Worm (Caenorhabditis elegans) whole organism, L1 larva: ENCODE measurements around the gene col-43.
A peak's percentile ranks its signal among the peaks of the same experiment; 100 is the strongest.

Experiments
- C04F5.9 ChIP-seq: sonication (generic microtip); optimal IDR thresholded peaks from 2 replicates; lab custom pipeline; 2016; ENCODE audit warnings: missing genetic modification characterization, missing compliant biosample characterization
- C16A3.4 ChIP-seq: fragments of 150-350 bp; optimal IDR thresholded peaks from 2 replicates; lab custom pipeline; 2014; ENCODE audit warnings: missing biosample characterization, missing genetic modification characterization
- aha-1 ChIP-seq: fragments of 150-350 bp; optimal IDR thresholded peaks from 2 replicates; lab custom pipeline; 2014; ENCODE audit warnings: missing biosample characterization, missing genetic modification characterization
- ama-1 ChIP-seq: fragments of 150-350 bp; optimal IDR thresholded peaks from 2 replicates; lab custom pipeline; 2014
- blmp-1 ChIP-seq: fragments of 150-350 bp; optimal IDR thresholded peaks from 2 replicates; lab custom pipeline; 2014; ENCODE audit warnings: missing biosample characterization, missing genetic modification characterization
- ceh-63 ChIP-seq: fragments of 200-800 bp; sonication (Bioruptor generic); optimal IDR thresholded peaks from 2 replicates; lab custom pipeline; 2018; ENCODE audit warnings: mild to moderate bottlenecking, missing genetic modification characterization, missing compliant biosample characterization
- ceh-8 ChIP-seq: fragments of 200-800 bp; sonication (Bioruptor generic); optimal IDR thresholded peaks from 2 replicates; lab custom pipeline; 2018; ENCODE audit warnings: mild to moderate bottlenecking, missing genetic modification characterization, moderate library complexity, missing compliant biosample characterization
- ceh-82 ChIP-seq, 3 experiments: fragments of 150-350 bp in 1 of 3; sonication (generic microtip) in 2 of 3; optimal IDR thresholded peaks; 2 replicates each; lab custom pipeline; 2014 to 2017; ENCODE audit warnings: missing biosample characterization in 3 of 3, missing genetic modification characterization in 3 of 3
- efl-1 ChIP-seq, 4 experiments: fragments of 150-350 bp; optimal IDR thresholded peaks in 3 of 4; peaks in 1 of 4; 1 replicate in 1 of 4; 2 replicates in 3 of 4; lab custom pipeline; 2014; ENCODE audit warnings: missing biosample characterization in 2 of 4, missing genetic modification characterization in 2 of 4, missing genetic modification reagents in 2 of 4
- egl-13 ChIP-seq: sonication (generic microtip); optimal IDR thresholded peaks from 2 replicates; lab custom pipeline; 2016; ENCODE audit warnings: missing genotype, missing genetic modification reagents, missing genetic modification characterization, missing compliant biosample characterization
- egl-27 ChIP-seq, 2 experiments: fragments of 150-350 bp in 1 of 2; sonication (generic microtip); optimal IDR thresholded peaks; 3 replicates each; lab custom pipeline; 2017 to 2018; ENCODE audit warnings: missing biosample characterization in 2 of 2, missing genetic modification characterization in 2 of 2, missing genetic modification reagents in 2 of 2
- elt-2 ChIP-seq: sonication (generic microtip); optimal IDR thresholded peaks from 2 replicates; lab custom pipeline; 2016; ENCODE audit warnings: missing genetic modification characterization, mild to moderate bottlenecking, inconsistent platforms, missing compliant biosample characterization, missing genetic modification reagents
- elt-3 ChIP-seq, 6 experiments: fragments of 150-350 bp in 1 of 6; sonication (generic microtip); optimal IDR thresholded peaks; 2 replicates each; lab custom pipeline; 2017 to 2018; ENCODE audit warnings: missing biosample characterization in 6 of 6, missing genetic modification characterization in 6 of 6, inconsistent platforms in 1 of 6
- fkh-10 ChIP-seq: sonication (generic microtip); optimal IDR thresholded peaks from 2 replicates; lab custom pipeline; 2017; ENCODE audit warnings: missing biosample characterization, missing genetic modification reagents, missing genetic modification characterization
- fkh-4 ChIP-seq: sonication (generic microtip); optimal IDR thresholded peaks from 2 replicates; lab custom pipeline; 2016; ENCODE audit warnings: missing compliant biosample characterization, missing genetic modification characterization, borderline replicate concordance
- fkh-8 ChIP-seq: sonication (generic microtip); optimal IDR thresholded peaks from 2 replicates; lab custom pipeline; 2016; ENCODE audit warnings: mild to moderate bottlenecking, missing genetic modification characterization, missing compliant biosample characterization
- grh-1 ChIP-seq: fragments of 200-800 bp; sonication (Bioruptor generic); IDR thresholded peaks from 2 replicates; pipeline ENCODE4 v1.3.6; 2022; ENCODE audit warnings: missing genetic modification reagents, missing genetic modification characterization, missing compliant biosample characterization
- hpl-2 ChIP-seq: fragments of 150-350 bp; optimal IDR thresholded peaks from 2 replicates; lab custom pipeline; 2014; ENCODE audit warnings: missing biosample characterization, missing genetic modification reagents, missing genetic modification characterization
- irx-1 ChIP-seq: sonication (generic microtip); optimal IDR thresholded peaks from 2 replicates; lab custom pipeline; 2016; ENCODE audit warnings: missing genetic modification characterization, missing compliant biosample characterization
- isw-1 ChIP-seq: fragments of 200-800 bp; sonication (Bioruptor generic); IDR thresholded peaks from 2 replicates; pipeline ENCODE4 v1.3.6; 2022; ENCODE audit warnings: missing genetic modification characterization, missing compliant biosample characterization
- lin-13 ChIP-seq: fragments of 150-350 bp; optimal IDR thresholded peaks from 2 replicates; lab custom pipeline; 2014; ENCODE audit warnings: missing biosample characterization, missing genetic modification reagents, missing genetic modification characterization
- lin-14 ChIP-seq: fragments of 200-800 bp; sonication (Bioruptor generic); optimal IDR thresholded peaks from 2 replicates; lab custom pipeline; 2018; ENCODE audit warnings: mild to moderate bottlenecking, missing genetic modification characterization, moderate library complexity, missing compliant biosample characterization
- lin-35 ChIP-seq, 2 experiments: fragments of 150-350 bp; optimal IDR thresholded peaks; 2 replicates each; lab custom pipeline; 2014; ENCODE audit warnings: missing biosample characterization in 2 of 2, missing genetic modification characterization in 2 of 2, missing genetic modification reagents in 2 of 2
- mab-9 ChIP-seq: fragments of 200-800 bp; sonication (Bioruptor generic); IDR thresholded peaks from 2 replicates; pipeline ENCODE4 v1.3.6; 2022; ENCODE audit warnings: missing genetic modification reagents, missing genetic modification characterization, missing compliant biosample characterization
- mef-2 ChIP-seq: fragments of 150-350 bp; optimal IDR thresholded peaks from 2 replicates; lab custom pipeline; 2014; ENCODE audit warnings: missing biosample characterization, missing genetic modification characterization
- nhr-12 ChIP-seq: sonication (generic microtip); optimal IDR thresholded peaks from 2 replicates; lab custom pipeline; 2017; ENCODE audit warnings: missing biosample characterization, missing genetic modification characterization
- nhr-19 ChIP-seq: fragments of 200-800 bp; sonication (Bioruptor generic); conservative IDR thresholded peaks from 2 replicates; pipeline ENCODE4 v1.3.6; 2022; ENCODE audit warnings: missing genetic modification characterization, missing compliant biosample characterization
- nhr-20 ChIP-seq: sonication (generic microtip); optimal IDR thresholded peaks from 2 replicates; lab custom pipeline; 2016; ENCODE audit warnings: mild to moderate bottlenecking, missing genetic modification characterization, missing compliant biosample characterization
- nhr-237 ChIP-seq: fragments of 150-350 bp; optimal IDR thresholded peaks from 2 replicates; lab custom pipeline; 2014; ENCODE audit warnings: missing biosample characterization, missing genetic modification characterization
- nhr-28 ChIP-seq: fragments of 150-350 bp; optimal IDR thresholded peaks from 2 replicates; lab custom pipeline; 2014; ENCODE audit warnings: missing biosample characterization, missing genetic modification characterization
- nhr-47 ChIP-seq: sonication (generic microtip); optimal IDR thresholded peaks from 2 replicates; lab custom pipeline; 2016; ENCODE audit warnings: mild to moderate bottlenecking, missing genetic modification characterization, moderate library complexity, missing compliant biosample characterization
- nhr-71 ChIP-seq: sonication (generic microtip); optimal IDR thresholded peaks from 2 replicates; lab custom pipeline; 2016; ENCODE audit warnings: mild to moderate bottlenecking, missing genetic modification characterization, moderate library complexity, missing compliant biosample characterization
- nhr-84 ChIP-seq: sonication (generic microtip); optimal IDR thresholded peaks from 2 replicates; lab custom pipeline; 2017; ENCODE audit warnings: missing biosample characterization, missing genetic modification characterization
- nhr-85 ChIP-seq: sonication (generic microtip); peaks from one replicate; lab custom pipeline; 2016; ENCODE audit warnings: missing genetic modification characterization, inconsistent platforms, missing compliant biosample characterization
- nhr-90 ChIP-seq: sonication (generic microtip); optimal IDR thresholded peaks from 2 replicates; lab custom pipeline; 2016; ENCODE audit warnings: mild to moderate bottlenecking, missing genetic modification characterization, missing compliant biosample characterization; ENCODE audit not compliant: poor library complexity
- pqm-1 ChIP-seq: sonication (generic microtip); optimal IDR thresholded peaks from 3 replicates; lab custom pipeline; 2017; ENCODE audit warnings: missing biosample characterization, missing genetic modification characterization
- rnt-1 ChIP-seq: sonication (generic microtip); optimal IDR thresholded peaks from 2 replicates; lab custom pipeline; 2016; ENCODE audit warnings: mild to moderate bottlenecking, missing genetic modification characterization, moderate library complexity, missing compliant biosample characterization
- snpc-4 ChIP-seq: fragments of 150-350 bp; optimal IDR thresholded peaks from 2 replicates; lab custom pipeline; 2014; ENCODE audit warnings: missing biosample characterization, missing genetic modification characterization
- snu-23 ChIP-seq: sonication (generic microtip); optimal IDR thresholded peaks from 2 replicates; lab custom pipeline; 2016; ENCODE audit warnings: missing genetic modification characterization, missing compliant biosample characterization
- sptf-1 ChIP-seq: fragments of 150-350 bp; optimal IDR thresholded peaks from 2 replicates; lab custom pipeline; 2014; ENCODE audit warnings: missing biosample characterization, missing genetic modification characterization
- tbx-2 ChIP-seq: sonication (generic microtip); optimal IDR thresholded peaks from 2 replicates; lab custom pipeline; 2016; ENCODE audit warnings: missing genetic modification characterization, missing compliant biosample characterization
- tlp-1 ChIP-seq: fragments of 150-350 bp; optimal IDR thresholded peaks from 2 replicates; lab custom pipeline; 2014; ENCODE audit warnings: missing biosample characterization, missing genetic modification characterization
- unc-30 ChIP-seq: sonication (generic microtip); optimal IDR thresholded peaks from 2 replicates; lab custom pipeline; 2017; ENCODE audit warnings: missing biosample characterization, missing genetic modification characterization
- unc-62 ChIP-seq: fragments of 150-350 bp; optimal IDR thresholded peaks from 2 replicates; lab custom pipeline; 2014; ENCODE audit warnings: missing biosample characterization, missing genetic modification reagents, missing genetic modification characterization
- unc-86 ChIP-seq: sonication (generic microtip); optimal IDR thresholded peaks from 2 replicates; lab custom pipeline; 2016; ENCODE audit warnings: missing genetic modification characterization, missing compliant biosample characterization
- unc-98 ChIP-seq: fragments of 200-800 bp; sonication (Bioruptor generic); IDR thresholded peaks from 2 replicates; pipeline ENCODE4 v1.3.6; 2022; ENCODE audit warnings: missing genetic modification characterization, missing compliant biosample characterization
- vab-15 ChIP-seq: sonication (generic microtip); optimal IDR thresholded peaks from 2 replicates; lab custom pipeline; 2017; ENCODE audit warnings: missing genotype, mild to moderate bottlenecking, missing genetic modification characterization, missing compliant biosample characterization
- xbp-1 ChIP-seq: sonication (generic microtip); optimal IDR thresholded peaks from 2 replicates; lab custom pipeline; 2016; ENCODE audit warnings: missing genetic modification characterization, missing compliant biosample characterization
- ztf-11 ChIP-seq, 2 experiments: sonication (generic microtip); optimal IDR thresholded peaks; 2 replicates each; lab custom pipeline; 2016 to 2017; ENCODE audit warnings: missing genetic modification characterization in 2 of 2, missing biosample characterization in 1 of 2, missing compliant biosample characterization in 1 of 2

Gene col-43

DNA sequence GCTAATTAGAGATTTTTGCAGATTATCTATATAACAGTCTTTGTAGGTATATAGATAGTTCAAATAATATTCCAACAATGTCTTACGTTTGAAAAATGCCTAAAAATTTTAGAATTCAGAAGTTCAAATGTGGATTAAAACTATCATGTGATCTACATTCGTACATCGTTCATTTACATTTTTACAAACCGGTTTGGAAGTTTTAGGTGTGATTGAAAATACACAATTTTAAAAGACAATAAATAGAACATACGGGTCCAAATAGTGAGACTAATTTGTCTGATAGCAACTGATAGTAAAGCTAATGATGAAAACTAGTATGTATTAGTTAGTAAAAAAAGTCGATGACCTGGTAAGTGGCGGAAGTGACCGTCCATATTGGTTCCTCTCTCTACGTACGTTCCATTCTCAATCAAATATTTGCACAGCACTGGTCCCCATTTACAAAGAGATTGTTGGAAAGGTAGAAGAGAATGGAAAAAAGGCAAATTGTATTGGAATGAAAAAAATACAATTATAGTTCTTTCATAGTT is 9.3 kb downstream of the col-43 start:
- TF ChIP-seq grh-1 (GFP tag; lab: Robert Waterston, UW) (peak; percentile 60), unc-62 (GFP tag; lab: Kevin White, UChicago) (no peak), tlp-1 (no peak), nhr-237 (no peak), nhr-20 (tag; lab: Kevin White, UChicago) (peak; percentile 2), C04F5.9 (no peak), ama-1 (lab: Kevin White, UChicago) (no peak), lin-14 (peak; percentile 36), lin-35 (GFP tag; optimal IDR thresholded peaks at IDR 0.05; lab: Kevin White, UChicago) (peak in 1 of 2 experiments; percentile 12), nhr-85 (tag; lab: Kevin White, UChicago) (peak; percentile 81), efl-1 (optimal IDR thresholded peaks at IDR 0.05; lab: Kevin White, UChicago) (no peak), efl-1 (GFP tag; optimal IDR thresholded peaks at IDR 0.05 in 1 of 2; lab: Kevin White, UChicago) (peak in 1 of 2 experiments; percentile 90)

DNA sequence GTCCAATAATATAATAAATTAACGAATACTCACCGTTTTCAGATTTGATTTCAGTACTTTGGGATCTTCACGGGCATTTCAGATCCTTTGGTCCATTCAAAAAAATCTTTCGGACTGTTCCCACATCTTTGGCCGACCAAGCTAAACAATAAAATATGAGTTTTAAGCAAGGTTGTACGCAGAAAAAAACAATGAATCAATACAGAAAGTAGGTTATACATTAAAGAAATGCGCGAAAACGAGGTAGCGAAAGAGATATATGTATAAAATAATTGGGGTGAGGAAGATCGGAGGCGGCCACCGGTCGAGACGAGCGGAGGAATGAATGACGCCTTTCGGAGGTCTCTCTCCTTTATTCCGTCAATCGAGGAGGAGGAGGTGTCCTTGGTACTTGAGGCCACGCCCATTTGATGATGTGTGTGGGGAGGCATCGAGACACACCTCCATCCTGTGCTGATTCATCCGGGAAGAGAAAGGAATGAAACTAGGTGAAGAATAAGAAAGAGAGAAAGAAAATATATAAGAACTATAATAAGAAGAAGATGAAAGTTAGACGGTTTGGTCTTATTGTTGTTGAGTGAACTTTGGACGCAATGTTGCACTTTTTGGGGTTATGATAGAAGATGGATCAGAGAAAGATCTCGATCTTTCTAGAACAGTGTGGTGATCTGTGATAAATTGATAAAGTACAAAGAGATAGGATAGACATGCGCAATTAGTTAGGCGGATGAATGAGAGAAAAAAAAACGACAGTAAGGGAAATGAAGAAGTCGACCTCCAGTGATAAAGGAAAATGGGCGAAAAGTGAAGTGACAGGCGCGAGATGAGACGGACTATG is 10.2 kb downstream of the col-43 start:
- no peak for TF ChIP-seq elt-2 (tag; lab: Kevin White, UChicago)
- no peak for TF ChIP-seq nhr-12
- no peak for TF ChIP-seq egl-27 (tag; optimal IDR thresholded peaks at IDR 0.05; lab: Kevin White, UChicago)
- no peak for TF ChIP-seq nhr-84 (tag; lab: Kevin White, UChicago)
- no peak for TF ChIP-seq unc-86 (tag; lab: Kevin White, UChicago)
- peak; percentile 61 for TF ChIP-seq lin-14
- no peak for TF ChIP-seq vab-15 (tag; lab: Kevin White, UChicago)
- no peak for TF ChIP-seq ztf-11 (tag; optimal IDR thresholded peaks at IDR 0.05; lab: Kevin White, UChicago)
- TF ChIP-seq snpc-4 (tag; lab: Kevin White, UChicago), result no peak
- peak; percentile 22 to 94 (median 76) for TF ChIP-seq elt-3 (tag; optimal IDR thresholded peaks at IDR 0.05; lab: Kevin White, UChicago)
- TF ChIP-seq blmp-1, result peak; percentile 98
- peak; percentile 54 for TF ChIP-seq nhr-71 (tag; lab: Kevin White, UChicago)
- TF ChIP-seq pqm-1 (tag; lab: Kevin White, UChicago), result no peak
- TF ChIP-seq tbx-2 (tag; lab: Kevin White, UChicago), result peak; percentile 30
- TF ChIP-seq egl-13 (tag; lab: Kevin White, UChicago), result no peak
- peak; percentile 66 for TF ChIP-seq nhr-20 (tag; lab: Kevin White, UChicago)
- TF ChIP-seq lin-13 (GFP tag; lab: Kevin White, UChicago), result no peak
- TF ChIP-seq unc-98 (GFP tag; lab: Robert Waterston, UW), result no peak
- no peak for TF ChIP-seq irx-1 (tag; lab: Kevin White, UChicago)
- no peak for TF ChIP-seq mab-9
- no peak for TF ChIP-seq unc-30 (tag; lab: Kevin White, UChicago)
- no peak for TF ChIP-seq ceh-8 (GFP tag; lab: Kevin White, UChicago)
- no peak for TF ChIP-seq ceh-82 (tag; optimal IDR thresholded peaks at IDR 0.05; lab: Kevin White, UChicago)
- TF ChIP-seq hpl-2, result no peak
- no peak for TF ChIP-seq xbp-1
- peak; percentile 4 for TF ChIP-seq C16A3.4 (tag; lab: Kevin White, UChicago)
- TF ChIP-seq lin-35 (GFP tag; optimal IDR thresholded peaks at IDR 0.05; lab: Kevin White, UChicago), result peak in 1 of 2 experiments; percentile 10
- TF ChIP-seq nhr-90 (tag; lab: Kevin White, UChicago), result no peak
- TF ChIP-seq mef-2 (tag; lab: Kevin White, UChicago), result no peak
- no peak for TF ChIP-seq sptf-1
- no peak for TF ChIP-seq nhr-28 (tag; lab: Kevin White, UChicago)
- no peak for TF ChIP-seq fkh-8
- TF ChIP-seq rnt-1 (tag; lab: Kevin White, UChicago), result no peak
- TF ChIP-seq fkh-4 (tag; lab: Kevin White, UChicago), result no peak
- TF ChIP-seq snu-23 (GFP tag; lab: Kevin White, UChicago), result peak; percentile 46
- no peak for TF ChIP-seq isw-1 (GFP tag; lab: Robert Waterston, UW)
- no peak for TF ChIP-seq aha-1 (tag; lab: Kevin White, UChicago)
- TF ChIP-seq ceh-63 (GFP tag; lab: Kevin White, UChicago), result no peak
- no peak for TF ChIP-seq fkh-10 (GFP tag; lab: Kevin White, UChicago)
- TF ChIP-seq nhr-47 (tag; lab: Kevin White, UChicago), result no peak
- TF ChIP-seq nhr-19 (GFP tag; lab: Robert Waterston, UW), result peak; percentile 56
- TF ChIP-seq efl-1 (optimal IDR thresholded peaks at IDR 0.05; lab: Kevin White, UChicago), result no peak
- no peak for TF ChIP-seq efl-1 (GFP tag; optimal IDR thresholded peaks at IDR 0.05 in 1 of 2; lab: Kevin White, UChicago)
